Fruit fly (Drosophila melanogaster) whole organism, embryonic: ENCODE results near the gene smash.

Experiments used
- Ada2b ChIP-seq: fragments of 200-800 bp; sonication (Bioruptor generic); IDR thresholded peaks from 2 replicates; pipeline ENCODE4 v1.3.6; 2022; ENCODE audit warnings: missing biosample characterization, missing genetic modification characterization
- CG10979 ChIP-seq: fragments of 200-800 bp; sonication (Bioruptor generic); optimal IDR thresholded peaks from 2 replicates; lab custom pipeline; 2018; ENCODE audit warnings: missing biosample characterization, mild to moderate bottlenecking, missing genetic modification characterization, moderate library complexity
- CG13287 ChIP-seq: fragments of 200-800 bp; sonication (Bioruptor generic); IDR thresholded peaks from 2 replicates; pipeline ENCODE4 v1.3.6; 2022; ENCODE audit warnings: missing biosample characterization, missing genetic modification characterization; ENCODE audit not compliant: partially characterized antibody
- CG14441 ChIP-seq: fragments of 200-800 bp; sonication (Bioruptor generic); IDR thresholded peaks from 2 replicates; pipeline ENCODE4 v1.3.6; 2022; ENCODE audit warnings: missing biosample characterization, missing genetic modification characterization
- CG14667 ChIP-seq: fragments of 200-800 bp; sonication (Bioruptor generic); IDR thresholded peaks from 2 replicates; pipeline ENCODE4 v1.3.6; 2022; ENCODE audit warnings: missing biosample characterization, missing genetic modification characterization
- CG14710 ChIP-seq: fragments of 200-800 bp; sonication (Bioruptor generic); optimal IDR thresholded peaks from 3 replicates; lab custom pipeline; 2019; ENCODE audit warnings: missing biosample characterization, mild to moderate bottlenecking, missing genetic modification characterization, moderate library complexity
- CG14860 ChIP-seq: fragments of 200-800 bp; sonication (Bioruptor generic); IDR thresholded peaks from 3 replicates; pipeline ENCODE4 v1.3.6; 2022; ENCODE audit warnings: missing biosample characterization, missing genetic modification characterization; ENCODE audit not compliant: partially characterized antibody
- CG15011 ChIP-seq: fragments of 200-800 bp; sonication (Bioruptor generic); optimal IDR thresholded peaks from 3 replicates; lab custom pipeline; 2018; ENCODE audit warnings: missing biosample characterization, mild to moderate bottlenecking, missing genetic modification characterization
- CG16779 ChIP-seq: fragments of 200-800 bp; sonication (Bioruptor generic); IDR thresholded peaks from 2 replicates; pipeline ENCODE4 v1.3.6; 2022; ENCODE audit warnings: missing biosample characterization, missing genetic modification characterization
- CG16813 ChIP-seq: fragments of 200-800 bp; sonication (Bioruptor generic); IDR thresholded peaks from 3 replicates; pipeline ENCODE4 v1.3.6; 2022; ENCODE audit warnings: missing biosample characterization, missing genetic modification characterization; ENCODE audit not compliant: partially characterized antibody
- CG16815 ChIP-seq: fragments of 200-800 bp; sonication (Bioruptor generic); optimal IDR thresholded peaks from 3 replicates; lab custom pipeline; 2017; ENCODE audit warnings: missing biosample characterization, mild to moderate bottlenecking, missing genetic modification characterization
- CG17361 ChIP-seq: fragments of 200-800 bp; sonication (Bioruptor generic); IDR thresholded peaks from 3 replicates; pipeline ENCODE4 v1.3.6; 2022; ENCODE audit warnings: missing biosample characterization, missing genetic modification characterization
- CG18476 ChIP-seq: fragments of 200-800 bp; sonication (Bioruptor generic); optimal IDR thresholded peaks from 2 replicates; lab custom pipeline; 2016; ENCODE audit warnings: missing biosample characterization, mild to moderate bottlenecking, missing genetic modification characterization
- CG2116 ChIP-seq: fragments of 200-800 bp; sonication (Bioruptor generic); optimal IDR thresholded peaks from 3 replicates; lab custom pipeline; 2018; ENCODE audit warnings: missing biosample characterization, mild to moderate bottlenecking, missing genetic modification characterization
- CG2712 ChIP-seq: fragments of 200-800 bp; optimal IDR thresholded peaks from 3 replicates; lab custom pipeline; 2019; ENCODE audit warnings: missing biosample characterization, mild to moderate bottlenecking, missing genetic modification characterization, moderate library complexity
- CG31365 ChIP-seq: fragments of 200-800 bp; sonication (Bioruptor generic); optimal IDR thresholded peaks from 2 replicates; lab custom pipeline; 2018; ENCODE audit warnings: missing biosample characterization, mild to moderate bottlenecking, missing genetic modification characterization
- CG31441 ChIP-seq: fragments of 200-800 bp; sonication (Bioruptor generic); IDR thresholded peaks from 2 replicates; pipeline ENCODE4 v1.3.6; 2022; ENCODE audit warnings: missing biosample characterization, missing genetic modification characterization
- CG33557 ChIP-seq: fragments of 200-800 bp; sonication (Bioruptor generic); optimal IDR thresholded peaks from 2 replicates; lab custom pipeline; 2019; ENCODE audit warnings: missing biosample characterization, mild to moderate bottlenecking, missing genetic modification characterization, moderate library complexity
- CG3838 ChIP-seq: fragments of 200-800 bp; sonication (Bioruptor generic); optimal IDR thresholded peaks from 3 replicates; lab custom pipeline; 2016; ENCODE audit warnings: missing biosample characterization, missing genetic modification characterization
- CG43689 ChIP-seq: fragments of 200-800 bp; sonication (Bioruptor generic); IDR thresholded peaks from 2 replicates; pipeline ENCODE4 v1.3.6; 2022; ENCODE audit warnings: missing biosample characterization, missing genetic modification characterization
- CG7786 ChIP-seq: fragments of 200-800 bp; sonication (Bioruptor generic); optimal IDR thresholded peaks from 2 replicates; lab custom pipeline; 2016; ENCODE audit warnings: missing biosample characterization, missing genetic modification characterization
- CG8478 ChIP-seq: fragments of >200 bp; optimal IDR thresholded peaks from 2 replicates; lab custom pipeline; 2018
- CG8765 ChIP-seq: fragments of 200-800 bp; sonication (Bioruptor generic); IDR thresholded peaks from 2 replicates; pipeline ENCODE4 v1.3.6; 2022; ENCODE audit warnings: missing biosample characterization, missing genetic modification characterization
- CG9876 ChIP-seq: fragments of 200-800 bp; sonication (Bioruptor generic); optimal IDR thresholded peaks from 2 replicates; lab custom pipeline; 2016; ENCODE audit warnings: missing biosample characterization, missing genetic modification characterization
- CoRest ChIP-seq: fragments of 200-800 bp; sonication (Bioruptor generic); optimal IDR thresholded peaks from 3 replicates; lab custom pipeline; 2018; ENCODE audit warnings: missing biosample characterization, mild to moderate bottlenecking, missing genetic modification characterization, moderate library complexity
- D ChIP-seq, 2 experiments: fragments of 200-800 bp in 1 of 2; fragments of >200 bp in 1 of 2; sonication (Bioruptor generic) in 1 of 2; optimal IDR thresholded peaks; 2 replicates in 1 of 2; 3 replicates in 1 of 2; lab custom pipeline; 2017; ENCODE audit warnings: mild to moderate bottlenecking in 1 of 2, missing biosample characterization in 1 of 2, missing genetic modification characterization in 1 of 2, missing genetic modification reagents in 1 of 2
- E2f1 ChIP-seq: fragments of 200-800 bp; sonication (Bioruptor generic); IDR thresholded peaks from 2 replicates; pipeline ENCODE4 v1.3.6; 2022; ENCODE audit warnings: missing biosample characterization, missing genetic modification characterization
- E2f2 ChIP-seq: fragments of 200-800 bp; sonication (Bioruptor generic); IDR thresholded peaks from 2 replicates; pipeline ENCODE4 v1.3.6; 2022; ENCODE audit warnings: missing biosample characterization, missing genetic modification characterization
- Fer2 ChIP-seq: fragments of 200-800 bp; sonication (Bioruptor generic); optimal IDR thresholded peaks from 2 replicates; lab custom pipeline; 2018; ENCODE audit warnings: missing biosample characterization, mild to moderate bottlenecking, missing genetic modification characterization, moderate library complexity
- HLH4C ChIP-seq: fragments of 200-800 bp; sonication (Bioruptor generic); IDR thresholded peaks from 3 replicates; pipeline ENCODE4 v1.3.6; 2022; ENCODE audit warnings: missing biosample characterization, missing genetic modification characterization; ENCODE audit not compliant: partially characterized antibody
- HLH54F ChIP-seq: fragments of 200-800 bp; sonication (Bioruptor generic); optimal IDR thresholded peaks from 3 replicates; lab custom pipeline; 2016; ENCODE audit warnings: missing biosample characterization, missing genetic modification characterization
- MBD-R2 ChIP-seq: fragments of 200-800 bp; sonication (Bioruptor generic); IDR thresholded peaks from 2 replicates; pipeline ENCODE4 v1.3.6; 2022; ENCODE audit warnings: missing biosample characterization, missing genetic modification characterization
- PHDP ChIP-seq: fragments of 200-800 bp; sonication (Bioruptor generic); optimal IDR thresholded peaks from 3 replicates; lab custom pipeline; 2018; ENCODE audit warnings: missing biosample characterization, mild to moderate bottlenecking, missing genetic modification characterization, moderate library complexity
- ash1 ChIP-seq: fragments of 200-800 bp; sonication (Bioruptor generic); optimal IDR thresholded peaks from 2 replicates; lab custom pipeline; 2018; ENCODE audit warnings: missing biosample characterization, mild to moderate bottlenecking, missing genetic modification characterization
- bbx ChIP-seq: fragments of 200-800 bp; sonication (Bioruptor generic); IDR thresholded peaks from 2 replicates; pipeline ENCODE4 v1.3.6; 2022; ENCODE audit warnings: missing biosample characterization, missing genetic modification characterization; ENCODE audit not compliant: partially characterized antibody
- br ChIP-seq: fragments of >200 bp; optimal IDR thresholded peaks from 2 replicates; lab custom pipeline; 2017
- cg ChIP-seq: fragments of 200-800 bp; sonication (Bioruptor generic); optimal IDR thresholded peaks from 3 replicates; lab custom pipeline; 2019; ENCODE audit warnings: missing biosample characterization, mild to moderate bottlenecking, missing genetic modification characterization, moderate library complexity
- chm ChIP-seq: fragments of 200-800 bp; sonication (Bioruptor generic); IDR thresholded peaks from 2 replicates; pipeline ENCODE4 v1.3.6; 2022; ENCODE audit warnings: missing biosample characterization, missing genetic modification characterization
- dpn ChIP-seq, 2 experiments: fragments of 200-800 bp; sonication (Bioruptor generic); optimal IDR thresholded peaks; 3 replicates each; lab custom pipeline; 2016; ENCODE audit warnings: missing biosample characterization in 2 of 2, missing genetic modification characterization in 2 of 2
- fd64A ChIP-seq: fragments of 200-800 bp; sonication (Bioruptor generic); optimal IDR thresholded peaks from 3 replicates; lab custom pipeline; 2018; ENCODE audit warnings: missing biosample characterization, mild to moderate bottlenecking, missing genetic modification characterization
- lbe ChIP-seq: fragments of 200-800 bp; sonication (Bioruptor generic); optimal IDR thresholded peaks from 2 replicates; lab custom pipeline; 2016; ENCODE audit warnings: missing biosample characterization, mild to moderate bottlenecking, missing genetic modification characterization
- nerfin-1 ChIP-seq: fragments of 200-800 bp; sonication (Bioruptor generic); optimal IDR thresholded peaks from 3 replicates; lab custom pipeline; 2019; ENCODE audit warnings: missing biosample characterization, mild to moderate bottlenecking, missing genetic modification characterization, moderate library complexity
- pho ChIP-seq: fragments of 200-800 bp; sonication (Bioruptor generic); optimal IDR thresholded peaks from 2 replicates; lab custom pipeline; 2016; ENCODE audit warnings: missing biosample characterization, missing genetic modification characterization
- phol ChIP-seq: fragments of 200-800 bp; sonication (Bioruptor generic); optimal IDR thresholded peaks from 3 replicates; lab custom pipeline; 2018; ENCODE audit warnings: missing biosample characterization, mild to moderate bottlenecking, missing genetic modification characterization, moderate library complexity
- pnt ChIP-seq: fragments of 200-800 bp; sonication (Bioruptor generic); optimal IDR thresholded peaks from 3 replicates; lab custom pipeline; 2016; ENCODE audit warnings: missing biosample characterization, missing genetic modification characterization
- scrt ChIP-seq: fragments of 200-800 bp; sonication (Bioruptor generic); optimal IDR thresholded peaks from 2 replicates; lab custom pipeline; 2018; ENCODE audit warnings: missing biosample characterization, mild to moderate bottlenecking, missing genetic modification characterization, moderate library complexity
- slou ChIP-seq: fragments of 200-800 bp; sonication (Bioruptor generic); optimal IDR thresholded peaks from 3 replicates; lab custom pipeline; 2016; ENCODE audit warnings: missing biosample characterization, missing genetic modification characterization
- usp ChIP-seq: fragments of >200 bp; optimal IDR thresholded peaks from 2 replicates; lab custom pipeline; 2017; ENCODE audit warnings: missing biosample characterization, missing genetic modification characterization
- wdn ChIP-seq: fragments of 200-800 bp; sonication (Bioruptor generic); IDR thresholded peaks from 2 replicates; pipeline ENCODE4 v1.3.6; 2022; ENCODE audit warnings: missing biosample characterization, missing genetic modification characterization

The smash gene

DNA sequence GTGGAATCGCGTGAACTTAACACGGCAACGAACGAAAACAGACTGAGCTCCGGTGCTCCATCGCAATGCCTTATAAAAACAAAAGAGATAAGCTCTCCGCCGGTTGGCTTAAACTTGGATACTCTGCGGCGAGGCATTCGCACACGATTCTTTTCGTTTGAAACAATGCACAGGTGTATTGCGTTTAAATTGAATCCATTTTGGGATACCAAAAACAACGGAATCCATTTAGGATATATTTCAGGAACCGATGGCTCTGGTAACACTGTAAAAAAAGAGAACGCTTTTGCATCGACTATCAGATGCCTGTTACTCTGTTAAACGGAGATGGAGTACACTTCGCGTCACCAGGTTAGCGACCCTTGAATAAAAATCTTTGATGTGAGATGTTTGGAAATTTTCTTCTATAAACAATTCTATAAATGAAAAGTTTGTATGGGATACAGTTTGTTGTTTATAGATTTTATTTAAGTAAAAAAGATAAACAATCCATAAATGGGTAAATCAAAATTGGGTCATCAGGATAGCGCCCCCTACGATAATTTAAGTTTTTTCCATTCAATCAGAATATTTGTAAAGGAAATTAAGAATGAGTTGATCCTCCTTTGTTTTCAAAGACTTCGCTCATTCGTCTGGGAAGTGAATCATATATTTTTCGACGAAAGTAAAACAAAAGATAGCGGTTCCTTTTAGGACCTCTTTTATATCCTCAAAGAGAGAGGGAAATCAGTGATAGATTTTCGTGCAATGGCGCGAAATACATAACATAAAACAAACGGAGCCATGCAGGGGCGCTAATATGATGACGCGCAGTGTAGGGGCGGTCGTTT, 72.7 kb downstream of the smash start, which contains the start of gene Nep2 (continued):
- TF ChIP-seq CG15011 (GFP tag; lab: Kevin White, UChicago) = no peak
- TF ChIP-seq nerfin-1 (tag; lab: Kevin White, UChicago) = peak; percentile 7
- TF ChIP-seq E2f2 (GFP tag; lab: Robert Waterston, UW) = no peak
- no peak for TF ChIP-seq CG8478 (lab: Kevin White, UChicago)
- TF ChIP-seq Ada2b (GFP tag; lab: Robert Waterston, UW) = peak; percentile 12; the same call in 1 of the 2 replicates
- peak; percentile 35 for TF ChIP-seq CG7786 (GFP tag; lab: Kevin White, UChicago)
- peak; percentile 28 for TF ChIP-seq CG2712
- TF ChIP-seq CG3838 (GFP tag; lab: Kevin White, UChicago) = no peak
- TF ChIP-seq CG17361 = peak; percentile 77
- TF ChIP-seq lbe (GFP tag; lab: Kevin White, UChicago) = no peak
- TF ChIP-seq E2f1 (GFP tag; lab: Robert Waterston, UW) = no peak
- no peak for TF ChIP-seq fd64A (GFP tag; lab: Kevin White, UChicago)
- TF ChIP-seq CG43689 (GFP tag; lab: Robert Waterston, UW) = no peak
- no peak for TF ChIP-seq CG14667 (GFP tag; lab: Robert Waterston, UW)
- no peak for TF ChIP-seq br (lab: Kevin White, UChicago)
- no peak for TF ChIP-seq pho
- peak; percentile 80 for TF ChIP-seq CG16813 (GFP tag; lab: Robert Waterston, UW)
- TF ChIP-seq CoRest = peak; percentile 37
- TF ChIP-seq pnt (GFP tag; lab: Kevin White, UChicago) = no peak
- no peak for TF ChIP-seq D (optimal IDR thresholded peaks at IDR 0.05; lab: Kevin White, UChicago)
- TF ChIP-seq D (GFP tag; optimal IDR thresholded peaks at IDR 0.05; lab: Kevin White, UChicago) = peak; percentile 29
- TF ChIP-seq wdn (GFP tag; lab: Robert Waterston, UW) = no peak
- no peak for TF ChIP-seq chm (GFP tag; lab: Robert Waterston, UW)
- TF ChIP-seq CG14860 (GFP tag; lab: Robert Waterston, UW) = peak; percentile 76
- peak; percentile 14 for TF ChIP-seq HLH54F (GFP tag; lab: Kevin White, UChicago)
- TF ChIP-seq CG31365 (tag; lab: Kevin White, UChicago) = no peak
- peak; percentile 27 for TF ChIP-seq CG2116 (GFP tag; lab: Kevin White, UChicago)
- no peak for TF ChIP-seq CG16779 (GFP tag; lab: Robert Waterston, UW)
- TF ChIP-seq CG14710 (tag; lab: Kevin White, UChicago) = peak; percentile 25
- peak; percentile 35 for TF ChIP-seq CG18476 (GFP tag; lab: Kevin White, UChicago)
- TF ChIP-seq CG8765 (GFP tag; lab: Robert Waterston, UW) = no peak
- TF ChIP-seq MBD-R2 (GFP tag; lab: Robert Waterston, UW) = no peak
- TF ChIP-seq CG31441 (GFP tag; lab: Robert Waterston, UW) = peak; percentile 34; the same call in 1 of the 2 replicates
- no peak for TF ChIP-seq CG9876 (GFP tag; lab: Kevin White, UChicago)
- peak; percentile 17 for TF ChIP-seq CG16815 (GFP tag; lab: Kevin White, UChicago)
- no peak for TF ChIP-seq slou (GFP tag; lab: Kevin White, UChicago)
- TF ChIP-seq Fer2 (tag; lab: Kevin White, UChicago) = no peak
- TF ChIP-seq HLH4C (GFP tag; lab: Robert Waterston, UW) = peak; percentile 90
- peak; percentile 78 for TF ChIP-seq bbx (GFP tag; lab: Robert Waterston, UW)
- TF ChIP-seq CG14441 (GFP tag; lab: Robert Waterston, UW) = no peak
- TF ChIP-seq CG10979 (tag; lab: Kevin White, UChicago) = peak; percentile 47
- no peak for TF ChIP-seq CG33557 (GFP tag; lab: Kevin White, UChicago)
- no peak for TF ChIP-seq PHDP
- TF ChIP-seq phol (tag; lab: Kevin White, UChicago) = peak; percentile 34
- no peak for TF ChIP-seq scrt (GFP tag; lab: Kevin White, UChicago)
- TF ChIP-seq dpn (GFP tag; optimal IDR thresholded peaks at IDR 0.05; lab: Kevin White, UChicago) = peak in 1 of 2 experiments; percentile 15
- no peak for TF ChIP-seq usp
- TF ChIP-seq CG13287 (GFP tag; lab: Robert Waterston, UW) = peak; percentile 23; the same call in 1 of the 2 replicates
- TF ChIP-seq ash1 (GFP tag; lab: Kevin White, UChicago) = no peak
- TF ChIP-seq cg (GFP tag; lab: Kevin White, UChicago) = no peak
